Worm (Caenorhabditis elegans) whole organism, young adult: ENCODE measurements around the gene grl-21.
"Not testable (repeated sequence)": the region's sequence is repeated elsewhere in the genome, so short reads cannot be mapped to it uniquely, and the experiment has no call there.

Source experiments
- D2030.7 ChIP-seq: fragments of 200-800 bp; sonication (Bioruptor generic); IDR thresholded peaks from 2 replicates; pipeline ENCODE4 v1.3.6; 2022; ENCODE audit warnings: missing genetic modification reagents, missing genetic modification characterization, missing compliant biosample characterization
- F49E8.2 ChIP-seq: sonication (generic microtip); optimal IDR thresholded peaks from 3 replicates; lab custom pipeline; 2017; ENCODE audit warnings: missing genetic modification characterization, mild to moderate bottlenecking, missing compliant biosample characterization, antibody characterized with exemption, moderate library complexity; ENCODE audit not compliant: insufficient read depth
- chd-7 ChIP-seq: sonication (generic microtip); optimal IDR thresholded peaks from 2 replicates; lab custom pipeline; 2016; ENCODE audit warnings: mild to moderate bottlenecking, missing genetic modification characterization, moderate library complexity, missing compliant biosample characterization

DNA sequence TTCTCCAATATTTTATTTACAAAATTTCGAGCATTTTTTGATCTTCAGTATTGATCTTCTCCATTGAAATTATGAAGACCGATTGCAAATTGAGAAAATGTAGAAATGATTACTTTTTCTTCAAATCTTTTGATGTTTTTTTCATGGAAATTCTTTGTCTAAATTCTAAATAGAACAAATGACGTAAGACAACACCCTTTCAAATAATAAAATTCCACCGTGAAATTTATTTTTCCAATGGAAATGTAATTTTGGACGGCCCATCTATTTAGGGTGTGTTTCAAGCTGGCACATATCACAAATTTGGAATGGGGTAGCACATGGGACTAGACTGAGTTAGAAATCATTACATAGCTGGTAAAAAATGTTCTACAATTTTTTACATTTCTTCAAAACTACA is 14.5 kb downstream of the grl-21 start, which contains the start of gene T25B9.2:
- TF ChIP-seq F49E8.2 (tag; lab: Kevin White, UChicago); chd-7 (tag; lab: Kevin White, UChicago); D2030.7 (GFP tag; lab: Robert Waterston, UW): not testable (repeated sequence)
